Fruit fly (Drosophila melanogaster) whole organism: ENCODE measurements around the gene sba.

Experiments used
- CG8478 ChIP-seq: fragments of >200 bp; optimal IDR thresholded peaks from 2 replicates; lab custom pipeline; 2018; ENCODE audit warnings: inconsistent platforms
- Dll ChIP-seq: fragments of >200 bp; optimal IDR thresholded peaks from 2 replicates; lab custom pipeline; 2017
- EcR ChIP-seq, 2 experiments: fragments of >200 bp; optimal IDR thresholded peaks; 2 replicates each; lab custom pipeline; 2017; ENCODE audit warnings: missing biosample characterization in 2 of 2, missing genetic modification characterization in 2 of 2, missing genetic modification reagents in 2 of 2
- pan ChIP-seq: fragments of >200 bp; optimal IDR thresholded peaks from 2 replicates; lab custom pipeline; 2017
- psq ChIP-seq: fragments of >200 bp; optimal IDR thresholded peaks from 2 replicates; lab custom pipeline; 2017
- usp ChIP-seq: fragments of >200 bp; optimal IDR thresholded peaks from 2 replicates; lab custom pipeline; 2017; ENCODE audit warnings: missing biosample characterization, missing genetic modification characterization, mixed read lengths

The sba gene

dm6 chr3R:23889922-23890321, 32.9 kb downstream of the sba start, which contains the start of gene Pli:
Gene Pli, minus strand, starts transcription at chr3R:23890052.
- TF ChIP-seq pan (lab: Kevin White, UChicago) (no peak), psq (lab: Kevin White, UChicago) (no peak), Dll (lab: Kevin White, UChicago) (no peak), usp (GFP tag; lab: Kevin White, UChicago) (no peak), EcR (GFP tag; optimal IDR thresholded peaks at IDR 0.05; lab: Kevin White, UChicago) (no peak), CG8478 (no peak)

DNA sequence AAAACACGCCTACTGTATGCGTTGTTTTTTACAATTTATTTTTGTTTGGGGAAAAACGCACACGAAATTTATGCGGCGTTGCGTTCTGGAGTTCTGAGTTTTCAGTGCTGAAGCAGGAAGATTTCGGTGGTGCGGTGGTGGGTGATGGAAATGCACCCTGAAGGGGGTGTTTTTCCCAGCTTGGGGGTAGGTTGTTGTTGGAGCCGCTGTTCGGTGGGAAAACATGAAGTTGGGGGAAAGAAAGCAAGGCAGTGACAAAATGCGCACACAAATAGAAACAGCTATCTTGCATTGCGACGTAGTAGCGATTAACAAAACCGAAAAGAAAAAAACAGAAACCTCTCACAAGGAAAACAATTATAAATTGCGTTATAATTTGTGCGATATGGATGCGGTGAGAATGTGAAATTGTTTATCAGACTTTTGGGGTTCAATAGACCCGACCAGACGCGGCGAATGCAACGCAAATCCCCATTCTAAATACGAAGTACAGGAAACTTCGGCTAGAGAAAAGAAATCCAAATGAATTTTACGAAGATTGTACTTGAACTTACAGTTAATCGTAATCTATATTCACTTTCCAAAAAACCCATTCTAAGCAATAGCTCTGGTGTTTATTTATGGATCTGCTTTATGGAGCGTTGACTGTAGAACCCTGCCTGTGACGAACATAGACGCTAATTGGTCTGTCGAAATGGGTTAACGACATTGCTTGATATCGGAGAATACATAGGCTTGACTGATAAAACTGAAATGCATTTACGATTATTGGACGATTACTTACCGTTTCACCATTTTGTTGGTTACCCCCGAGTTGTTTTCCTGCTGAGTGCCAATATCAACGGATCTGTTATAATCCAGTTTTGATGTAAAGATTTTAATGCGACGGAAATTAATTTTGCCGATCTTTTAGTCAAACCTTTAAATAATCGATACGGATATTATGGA, 34.2 kb downstream of the sba start:
- TF ChIP-seq usp (GFP tag; lab: Kevin White, UChicago): no peak
- TF ChIP-seq psq (lab: Kevin White, UChicago): no peak
- peak; percentile 1 to 53 for TF ChIP-seq EcR (GFP tag; optimal IDR thresholded peaks at IDR 0.05; lab: Kevin White, UChicago)

dm6 chr3R:23887572-23887971, 35.2 kb downstream of the sba start:
- TF ChIP-seq CG8478: no peak
- no peak for TF ChIP-seq pan (lab: Kevin White, UChicago)
- no peak for TF ChIP-seq psq (lab: Kevin White, UChicago)
- no peak for TF ChIP-seq EcR (GFP tag; optimal IDR thresholded peaks at IDR 0.05; lab: Kevin White, UChicago)
- TF ChIP-seq usp (GFP tag; lab: Kevin White, UChicago): no peak
- TF ChIP-seq Dll (lab: Kevin White, UChicago): no peak

DNA sequence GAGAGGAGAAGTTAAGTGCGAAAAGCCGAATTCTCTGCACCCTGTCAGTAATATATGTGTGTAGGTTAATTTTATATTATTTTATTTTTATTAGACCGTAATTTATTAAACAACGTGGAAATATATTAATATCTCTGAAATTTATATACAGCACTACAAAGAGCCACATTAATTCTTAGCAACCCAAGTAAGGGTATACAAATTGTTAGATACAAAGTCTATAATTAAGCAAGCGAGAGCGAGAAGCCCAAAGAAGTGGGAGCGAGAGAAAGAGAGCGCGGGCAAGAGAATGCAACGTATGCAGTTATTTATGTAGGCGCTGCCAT, 35.7 kb downstream of the sba start:
- TF ChIP-seq usp (GFP tag; lab: Kevin White, UChicago): no peak
- TF ChIP-seq pan (lab: Kevin White, UChicago): no peak
- no peak for TF ChIP-seq psq (lab: Kevin White, UChicago)
- TF ChIP-seq EcR (GFP tag; optimal IDR thresholded peaks at IDR 0.05; lab: Kevin White, UChicago): no peak
- TF ChIP-seq Dll (lab: Kevin White, UChicago): no peak
- TF ChIP-seq CG8478: no peak

DNA sequence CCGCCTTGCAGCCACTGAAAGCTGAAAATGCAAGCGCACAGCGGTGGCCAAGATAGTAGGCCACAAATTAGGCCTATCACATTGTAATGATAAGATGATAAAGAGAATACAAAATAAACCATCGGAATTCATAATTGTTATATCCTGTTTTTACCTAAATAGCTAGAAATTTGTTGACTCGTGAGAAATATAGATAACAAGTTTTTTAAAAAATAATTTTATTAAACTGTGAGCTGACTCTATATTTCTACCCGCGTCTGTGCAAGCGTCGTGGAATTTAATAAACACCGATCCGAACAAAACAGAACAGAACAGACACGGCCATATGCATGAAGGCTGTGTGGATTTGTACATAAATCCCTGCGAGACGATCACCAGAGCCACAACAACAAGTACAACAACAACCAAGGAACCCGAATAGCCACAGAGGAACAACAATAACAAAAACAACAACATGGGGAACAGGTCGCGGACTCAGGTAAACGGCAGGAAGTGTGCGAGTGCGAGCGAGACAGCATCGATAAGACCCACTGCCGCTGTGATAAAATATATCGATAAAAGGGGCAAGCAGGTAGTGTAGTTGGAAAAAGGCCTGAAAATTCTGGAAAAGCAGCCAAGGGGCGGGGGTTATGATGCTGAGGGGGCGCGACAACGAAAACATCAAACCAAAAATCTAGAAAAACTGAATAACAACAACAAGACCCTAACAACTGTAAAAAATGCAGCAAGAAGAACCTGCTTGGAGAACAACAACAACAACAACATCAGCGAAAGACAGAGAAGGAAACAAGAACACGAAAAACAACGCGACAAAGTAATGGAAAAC, 36.3 kb downstream of the sba start:
- no peak for TF ChIP-seq usp (GFP tag; lab: Kevin White, UChicago)
- no peak for TF ChIP-seq Dll (lab: Kevin White, UChicago)
- TF ChIP-seq pan (lab: Kevin White, UChicago): no peak
- no peak for TF ChIP-seq EcR (GFP tag; optimal IDR thresholded peaks at IDR 0.05; lab: Kevin White, UChicago)
- TF ChIP-seq psq (lab: Kevin White, UChicago): no peak
- no peak for TF ChIP-seq CG8478

dm6 chr3R:23885660-23886059, 37.1 kb downstream of the sba start:
- TF ChIP-seq Dll (lab: Kevin White, UChicago): no peak
- TF ChIP-seq pan (lab: Kevin White, UChicago): no peak
- no peak for TF ChIP-seq psq (lab: Kevin White, UChicago)
- TF ChIP-seq EcR (GFP tag; optimal IDR thresholded peaks at IDR 0.05; lab: Kevin White, UChicago): no peak
- TF ChIP-seq CG8478: no peak
- TF ChIP-seq usp (GFP tag; lab: Kevin White, UChicago): no peak

- no peak for TF ChIP-seq EcR (GFP tag; optimal IDR thresholded peaks at IDR 0.05; lab: Kevin White, UChicago)
- TF ChIP-seq psq (lab: Kevin White, UChicago): no peak
- TF ChIP-seq usp (GFP tag; lab: Kevin White, UChicago): no peak
- TF ChIP-seq Dll (lab: Kevin White, UChicago): no peak
- TF ChIP-seq CG8478: no peak
- no peak for TF ChIP-seq pan (lab: Kevin White, UChicago)
These were observed 37.6 kb downstream of the sba start for dm6 chr3R:23885182-23885581.

DNA sequence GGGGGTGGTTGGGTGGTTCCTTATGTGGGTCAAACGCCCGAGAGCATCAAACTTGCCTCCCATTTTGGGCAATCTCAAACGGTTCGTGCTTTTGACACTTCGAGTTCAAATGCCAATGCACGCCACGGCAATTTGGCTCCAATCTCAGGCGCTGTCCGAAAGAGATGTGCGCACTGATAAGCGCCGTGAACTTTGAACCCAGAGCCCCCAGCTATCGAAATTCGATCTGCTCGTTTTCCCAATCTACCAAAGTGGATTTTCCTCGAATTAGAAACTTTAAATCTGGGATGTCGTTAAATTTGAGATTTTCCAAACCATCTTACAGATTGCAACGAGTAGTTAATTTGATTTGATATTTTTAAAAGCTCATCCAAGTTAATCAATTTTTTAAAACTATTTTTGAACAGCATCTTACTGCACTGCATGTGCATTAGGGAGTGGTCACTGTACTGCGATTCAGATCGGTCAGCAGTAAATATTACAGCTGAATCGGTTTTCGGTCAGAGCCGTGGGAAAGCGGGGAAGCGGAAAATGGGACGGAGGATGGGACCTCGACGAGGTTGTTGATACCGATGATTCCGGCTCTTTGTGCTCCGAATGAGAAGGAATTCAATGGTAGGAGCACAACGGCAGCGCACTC, 38.6 kb downstream of the sba start:
- TF ChIP-seq usp (GFP tag; lab: Kevin White, UChicago) (no peak), Dll (lab: Kevin White, UChicago) (no peak), psq (lab: Kevin White, UChicago) (no peak), EcR (GFP tag; optimal IDR thresholded peaks at IDR 0.05; lab: Kevin White, UChicago) (no peak), CG8478 (no peak), pan (lab: Kevin White, UChicago) (no peak)

DNA sequence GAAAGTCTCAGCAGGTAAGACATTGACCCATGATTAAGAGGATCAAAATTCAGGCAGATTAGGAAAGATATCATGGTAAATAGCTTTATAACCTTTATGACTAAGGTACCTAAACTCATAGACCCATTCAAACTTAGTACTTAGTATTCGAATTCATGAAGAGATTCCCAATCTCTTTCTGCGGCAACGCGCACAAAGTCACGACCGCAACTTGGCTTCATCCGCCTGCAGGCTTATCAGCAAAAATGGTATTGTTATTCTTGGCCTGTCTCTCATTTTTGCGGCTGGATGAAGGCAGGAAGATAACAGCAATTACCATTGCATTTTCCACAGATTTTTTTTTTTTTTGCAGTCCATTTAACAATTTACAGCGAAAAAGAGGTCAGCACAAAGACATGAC, 42.5 kb downstream of the sba start:
- TF ChIP-seq Dll (lab: Kevin White, UChicago) (no peak), psq (lab: Kevin White, UChicago) (no peak), pan (lab: Kevin White, UChicago) (no peak), EcR (GFP tag; optimal IDR thresholded peaks at IDR 0.05; lab: Kevin White, UChicago) (no peak), usp (GFP tag; lab: Kevin White, UChicago) (no peak), CG8478 (no peak)

- TF ChIP-seq pan (lab: Kevin White, UChicago): no peak
- TF ChIP-seq usp (GFP tag; lab: Kevin White, UChicago): no peak
- TF ChIP-seq psq (lab: Kevin White, UChicago): no peak
- TF ChIP-seq EcR (GFP tag; optimal IDR thresholded peaks at IDR 0.05; lab: Kevin White, UChicago): no peak
- no peak for TF ChIP-seq Dll (lab: Kevin White, UChicago)
- TF ChIP-seq CG8478: no peak
These were observed 44.4 kb downstream of the sba start for dm6 chr3R:23878318-23878799.
